Fruit fly (Drosophila melanogaster) whole organism: Measurements from ENCODE around the gene Cp7Fb.

Source experiments
- CG8478 ChIP-seq: fragments of >200 bp; optimal IDR thresholded peaks from 2 replicates; lab custom pipeline; 2018; ENCODE audit warnings: inconsistent platforms
- Dll ChIP-seq: fragments of >200 bp; optimal IDR thresholded peaks from 2 replicates; lab custom pipeline; 2017
- EcR ChIP-seq, 2 experiments: fragments of >200 bp; optimal IDR thresholded peaks; 2 replicates each; lab custom pipeline; 2017; ENCODE audit warnings: missing biosample characterization in 2 of 2, missing genetic modification characterization in 2 of 2, missing genetic modification reagents in 2 of 2
- pan ChIP-seq: fragments of >200 bp; optimal IDR thresholded peaks from 2 replicates; lab custom pipeline; 2017
- psq ChIP-seq: fragments of >200 bp; optimal IDR thresholded peaks from 2 replicates; lab custom pipeline; 2017
- usp ChIP-seq: fragments of >200 bp; optimal IDR thresholded peaks from 2 replicates; lab custom pipeline; 2017; ENCODE audit warnings: missing biosample characterization, missing genetic modification characterization, mixed read lengths

DNA sequence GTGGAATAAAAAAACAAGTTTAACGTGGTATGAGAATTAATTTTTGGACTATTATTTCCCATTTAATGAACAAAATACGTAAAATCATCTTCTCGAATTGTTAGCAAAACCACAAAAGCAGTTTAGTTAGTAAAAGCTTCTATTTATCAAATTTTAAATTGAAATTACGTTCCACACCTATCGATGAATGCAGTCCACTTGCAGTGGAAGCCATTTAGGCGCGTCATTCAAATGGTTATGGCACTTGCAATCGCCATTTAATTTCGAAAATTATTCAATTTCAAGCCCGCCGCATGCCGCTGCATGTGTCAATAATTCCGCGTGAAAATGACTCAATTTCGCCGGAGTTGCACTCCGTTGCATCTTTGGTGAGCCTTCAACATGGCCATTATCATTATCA is 30.7 kb upstream of the Cp7Fb start:
- TF ChIP-seq pan (lab: Kevin White, UChicago) = no peak
- TF ChIP-seq CG8478 = no peak
- TF ChIP-seq Dll = no peak
- TF ChIP-seq usp = no peak
- no peak for TF ChIP-seq psq (lab: Kevin White, UChicago)
- no peak for TF ChIP-seq EcR (GFP tag; optimal IDR thresholded peaks at IDR 0.05; lab: Kevin White, UChicago)
